Fruit fly (Drosophila melanogaster): ENCODE results near the gene abo.

abo gene

dm6 chr2L:11003925-11004673 lies 29.0 kb upstream of the abo start, which contains the start of gene RpL9 (continued):
- TF ChIP-seq net (GFP tag; optimal IDR thresholded peaks at IDR 0.05) (no peak), CG3919 (GFP tag; optimal IDR thresholded peaks at IDR 0.05) (no peak), fd85E (GFP tag; optimal IDR thresholded peaks at IDR 0.05) (peak; percentile 17), cyc (GFP tag; optimal IDR thresholded peaks at IDR 0.05) (peak; percentile 44), CG15336 (GFP tag; IDR thresholded peaks at IDR 0.05) (no peak), spab (GFP tag; optimal IDR thresholded peaks at IDR 0.05) (no peak), Sox14 (GFP tag; optimal IDR thresholded peaks at IDR 0.05) (no peak), topi (GFP tag; optimal IDR thresholded peaks at IDR 0.05) (peak; percentile 71), achi (GFP tag; optimal IDR thresholded peaks at IDR 0.05) (no peak), OdsH (GFP tag; optimal IDR thresholded peaks at IDR 0.05) (peak; percentile 60), Hr39 (GFP tag; optimal IDR thresholded peaks at IDR 0.05) (no peak), esn (GFP tag; optimal IDR thresholded peaks at IDR 0.05) (peak; percentile 72), fd59A (GFP tag; optimal IDR thresholded peaks at IDR 0.05) (peak; percentile 39), dsx (GFP tag; optimal IDR thresholded peaks at IDR 0.05; ENCODE audit: poor library complexity, severe bottlenecking) (no peak)

- TF ChIP-seq Smox (GFP tag; optimal IDR thresholded peaks at IDR 0.05), result no peak
- no peak for TF ChIP-seq acj6 (GFP tag; optimal IDR thresholded peaks at IDR 0.05)
- no peak for TF ChIP-seq CG8119 (GFP tag; IDR thresholded peaks at IDR 0.05)
- TF ChIP-seq pdm3 (GFP tag; optimal IDR thresholded peaks at IDR 0.05), result no peak
- TF ChIP-seq cyc (GFP tag; optimal IDR thresholded peaks at IDR 0.05), result no peak
- no peak for TF ChIP-seq CG10669 (GFP tag; optimal IDR thresholded peaks at IDR 0.05)
- TF ChIP-seq Blimp-1 (GFP tag; optimal IDR thresholded peaks at IDR 0.05), result no peak
Measured at dm6 chr2L:11001376-11002122, 26.5 kb upstream of the abo start, which contains the start of the genes aub and lectin-33A. aub (minus strand) TSS chr2L:11001476. lectin-33A (plus strand) TSS chr2L:11002072.

- peak; percentile 50 for TF ChIP-seq esn (GFP tag; optimal IDR thresholded peaks at IDR 0.05)
- peak; percentile 22 for TF ChIP-seq Hr4 (GFP tag; optimal IDR thresholded peaks at IDR 0.05)
- TF ChIP-seq topi (GFP tag; optimal IDR thresholded peaks at IDR 0.05), result no peak
- TF ChIP-seq Sox15 (GFP tag; optimal IDR thresholded peaks at IDR 0.05), result no peak
- TF ChIP-seq lz (GFP tag; optimal IDR thresholded peaks at IDR 0.05), result peak; percentile 14
Measured at dm6 chr2L:10989162-10989561, 14.1 kb upstream of the abo start, which contains the start of gene TTLL4A. TTLL4A (plus strand) TSS chr2L:10989401.

dm6 chr2L:10988026-10988425 lies 12.9 kb upstream of the abo start:
- no peak for TF ChIP-seq CG3919 (GFP tag; optimal IDR thresholded peaks at IDR 0.05)
- TF ChIP-seq cyc (GFP tag; optimal IDR thresholded peaks at IDR 0.05), result no peak
- TF ChIP-seq Sox14 (GFP tag; optimal IDR thresholded peaks at IDR 0.05), result no peak
- no peak for TF ChIP-seq CG9139 (GFP tag; optimal IDR thresholded peaks at IDR 0.05)
- no peak for TF ChIP-seq fd59A (GFP tag; optimal IDR thresholded peaks at IDR 0.05)
- no peak for TF ChIP-seq svp (GFP tag)
- no peak for TF ChIP-seq Gug (GFP tag; IDR thresholded peaks at IDR 0.05)
- TF ChIP-seq fkh (GFP tag; optimal IDR thresholded peaks at IDR 0.05), result no peak
- no peak for TF ChIP-seq CG6792 (GFP tag; optimal IDR thresholded peaks at IDR 0.05)
- TF ChIP-seq Ets21C (GFP tag; optimal IDR thresholded peaks at IDR 0.05), result no peak
- TF ChIP-seq CG11294 (GFP tag; IDR thresholded peaks at IDR 0.05), result no peak
- TF ChIP-seq salr (GFP tag; optimal IDR thresholded peaks at IDR 0.05), result no peak
- no peak for TF ChIP-seq OdsH (GFP tag; optimal IDR thresholded peaks at IDR 0.05)
- no peak for TF ChIP-seq Smox (GFP tag; optimal IDR thresholded peaks at IDR 0.05)
- TF ChIP-seq CG16779 (tag; optimal IDR thresholded peaks at IDR 0.05), result no peak
- no peak for TF ChIP-seq fd85E (GFP tag; optimal IDR thresholded peaks at IDR 0.05)

All from whole organism, prepupa.